Worm (Caenorhabditis elegans) whole organism, young adult: Measurements from ENCODE around the gene F52H2.5.

ENCODE experiments used
- B0019.2 ChIP-seq: fragments of 200-800 bp; sonication (Bioruptor generic); conservative IDR thresholded peaks from 2 replicates; pipeline ENCODE4 v1.3.6; 2022; ENCODE audit warnings: missing genetic modification reagents, missing genetic modification characterization, missing compliant biosample characterization
- B0035.1 ChIP-seq: sonication (generic microtip); optimal IDR thresholded peaks from 2 replicates; lab custom pipeline; 2016; ENCODE audit warnings: missing genetic modification characterization, mild to moderate bottlenecking, missing compliant biosample characterization, missing genotype, missing genetic modification reagents
- B0261.1 ChIP-seq: sonication (generic microtip); optimal IDR thresholded peaks from 2 replicates; lab custom pipeline; 2016; ENCODE audit warnings: mild to moderate bottlenecking, missing genetic modification characterization, moderate library complexity, missing compliant biosample characterization
- F22D6.2 ChIP-seq: sonication (generic microtip); optimal IDR thresholded peaks from 2 replicates; lab custom pipeline; 2016; ENCODE audit warnings: mild to moderate bottlenecking, missing genetic modification characterization, missing compliant biosample characterization
- F33H1.4 ChIP-seq: fragments of 200-800 bp; sonication (Bioruptor generic); IDR thresholded peaks from 2 replicates; pipeline ENCODE4 v1.3.6; 2022; ENCODE audit warnings: missing genetic modification reagents, missing genetic modification characterization, missing compliant biosample characterization
- F49E8.2 ChIP-seq: sonication (generic microtip); optimal IDR thresholded peaks from 3 replicates; lab custom pipeline; 2017; ENCODE audit warnings: missing genetic modification characterization, mild to moderate bottlenecking, missing compliant biosample characterization, antibody characterized with exemption, moderate library complexity; ENCODE audit not compliant: insufficient read depth
- F57A8.1 ChIP-seq: fragments of 200-800 bp; sonication (Bioruptor generic); optimal IDR thresholded peaks from 2 replicates; lab custom pipeline; 2018; ENCODE audit warnings: mild to moderate bottlenecking, missing genetic modification characterization, moderate library complexity, missing compliant biosample characterization
- T07F8.4 ChIP-seq: sonication (generic microtip); optimal IDR thresholded peaks from 2 replicates; lab custom pipeline; 2016; ENCODE audit warnings: mild to moderate bottlenecking, missing genetic modification characterization, moderate library complexity, missing compliant biosample characterization
- T26A5.8 ChIP-seq: sonication (generic microtip); optimal IDR thresholded peaks from 2 replicates; lab custom pipeline; 2016; ENCODE audit warnings: missing genetic modification characterization, missing compliant biosample characterization
- Y53F4B.3 ChIP-seq: fragments of 200-800 bp; sonication (Bioruptor generic); IDR thresholded peaks from 2 replicates; pipeline ENCODE4 v1.3.6; 2022; ENCODE audit warnings: missing genetic modification reagents, missing genetic modification characterization, missing compliant biosample characterization
- Y95B8A.8 ChIP-seq: fragments of 200-800 bp; sonication (Bioruptor generic); IDR thresholded peaks from 2 replicates; pipeline ENCODE4 v1.3.6; 2022; ENCODE audit warnings: missing genetic modification reagents, missing genetic modification characterization, missing compliant biosample characterization
- ama-1 ChIP-seq, 3 experiments: fragments of 150-350 bp in 1 of 3; sonication (generic microtip) in 2 of 3; optimal IDR thresholded peaks; 2 replicates each; lab custom pipeline; 2014 to 2018; ENCODE audit warnings: missing biosample characterization in 2 of 3, missing genetic modification characterization in 2 of 3, missing genetic modification reagents in 2 of 3
- aptf-3 ChIP-seq: fragments of 200-800 bp; sonication (Bioruptor generic); IDR thresholded peaks from 2 replicates; pipeline ENCODE4 v1.3.6; 2022; ENCODE audit warnings: missing genetic modification characterization, missing compliant biosample characterization
- attf-3 ChIP-seq: fragments of 200-800 bp; sonication (Bioruptor generic); conservative IDR thresholded peaks from 2 replicates; pipeline ENCODE4 v1.3.6; 2022; ENCODE audit warnings: missing genetic modification reagents, missing genetic modification characterization, missing compliant biosample characterization
- bed-2 ChIP-seq: fragments of 200-800 bp; sonication (Bioruptor generic); IDR thresholded peaks from 2 replicates; pipeline ENCODE4 v1.3.6; 2022; ENCODE audit warnings: missing genetic modification reagents, missing genetic modification characterization, missing compliant biosample characterization
- cebp-1 ChIP-seq, 2 experiments: fragments of 200-800 bp in 1 of 2; sonication (Bioruptor generic) in 1 of 2; sonication (generic microtip) in 1 of 2; IDR thresholded peaks in 1 of 2; optimal IDR thresholded peaks in 1 of 2; 2 replicates each; pipeline versions ENCODE4 v1.3.6 to Lab custom; 2017 to 2022; ENCODE audit warnings: missing compliant biosample characterization in 2 of 2, missing genetic modification characterization in 2 of 2, mild to moderate bottlenecking in 1 of 2, missing genetic modification reagents in 1 of 2, moderate library complexity in 1 of 2
- ceh-100 ChIP-seq: fragments of 200-800 bp; sonication (Bioruptor generic); IDR thresholded peaks from 2 replicates; pipeline ENCODE4 v1.3.6; 2022; ENCODE audit warnings: missing genetic modification reagents, missing genetic modification characterization, missing compliant biosample characterization
- ceh-40 ChIP-seq: fragments of 200-800 bp; sonication (Bioruptor generic); IDR thresholded peaks from 2 replicates; pipeline ENCODE4 v1.3.6; 2022; ENCODE audit warnings: missing genetic modification characterization, missing compliant biosample characterization
- dpff-1 ChIP-seq: sonication (generic microtip); optimal IDR thresholded peaks from 2 replicates; lab custom pipeline; 2017; ENCODE audit warnings: mild to moderate bottlenecking, missing genetic modification characterization, missing compliant biosample characterization
- dpl-1 ChIP-seq: fragments of 150-350 bp; optimal IDR thresholded peaks from 2 replicates; lab custom pipeline; 2014; ENCODE audit warnings: missing biosample characterization, missing genetic modification reagents, missing genetic modification characterization
- egl-18 ChIP-seq: fragments of 200-800 bp; sonication (Bioruptor generic); IDR thresholded peaks from 2 replicates; pipeline ENCODE4 v1.3.6; 2022; ENCODE audit warnings: missing genetic modification reagents, missing genetic modification characterization, missing compliant biosample characterization
- egrh-3 ChIP-seq: fragments of 200-800 bp; sonication (Bioruptor generic); IDR thresholded peaks from 2 replicates; pipeline ENCODE4 v1.3.6; 2022; ENCODE audit warnings: missing genetic modification reagents, missing genetic modification characterization, missing compliant biosample characterization
- ets-4 ChIP-seq: fragments of 200-800 bp; sonication (Bioruptor generic); optimal IDR thresholded peaks from 2 replicates; lab custom pipeline; 2018; ENCODE audit warnings: mild to moderate bottlenecking, missing genetic modification characterization, missing compliant biosample characterization
- him-1 ChIP-seq: sonication (generic microtip); optimal IDR thresholded peaks from 2 replicates; lab custom pipeline; 2016; ENCODE audit warnings: missing genotype, missing genetic modification reagents, missing genetic modification characterization, missing compliant biosample characterization
- hmg-1.2 ChIP-seq: fragments of 200-800 bp; sonication (Bioruptor generic); IDR thresholded peaks from 2 replicates; pipeline ENCODE4 v1.3.6; 2022; ENCODE audit warnings: missing genetic modification reagents, missing genetic modification characterization, missing compliant biosample characterization
- lin-26 ChIP-seq: fragments of 200-800 bp; sonication (Bioruptor generic); IDR thresholded peaks from 2 replicates; pipeline ENCODE4 v1.3.6; 2022; ENCODE audit warnings: missing genetic modification reagents, missing genetic modification characterization, missing compliant biosample characterization
- lin-40 ChIP-seq: sonication (generic microtip); optimal IDR thresholded peaks from 2 replicates; lab custom pipeline; 2016; ENCODE audit warnings: missing genetic modification characterization, mild to moderate bottlenecking, missing compliant biosample characterization, missing genotype, missing genetic modification reagents
- lin-54 ChIP-seq: fragments of 200-800 bp; sonication (Bioruptor generic); optimal IDR thresholded peaks from 2 replicates; lab custom pipeline; 2018; ENCODE audit warnings: mild to moderate bottlenecking, missing genetic modification characterization, missing compliant biosample characterization
- madf-3 ChIP-seq: fragments of 200-800 bp; sonication (Bioruptor generic); IDR thresholded peaks from 2 replicates; pipeline ENCODE4 v1.3.6; 2022; ENCODE audit warnings: missing genetic modification reagents, missing genetic modification characterization, missing compliant biosample characterization
- madf-6 ChIP-seq: fragments of 200-800 bp; sonication (Bioruptor generic); IDR thresholded peaks from 2 replicates; pipeline ENCODE4 v1.3.6; 2022; ENCODE audit warnings: missing genetic modification reagents, missing genetic modification characterization, missing compliant biosample characterization
- mxl-1 ChIP-seq: sonication (generic microtip); optimal IDR thresholded peaks from 2 replicates; lab custom pipeline; 2016; ENCODE audit warnings: missing genetic modification characterization, missing compliant biosample characterization
- nfya-1 ChIP-seq: sonication (generic microtip); optimal IDR thresholded peaks from 2 replicates; lab custom pipeline; 2017; ENCODE audit warnings: antibody characterized with exemption, missing compliant biosample characterization, missing genetic modification characterization, borderline replicate concordance; ENCODE audit not compliant: insufficient read depth
- nhr-120 ChIP-seq: fragments of 200-800 bp; sonication (Bioruptor generic); IDR thresholded peaks from 2 replicates; pipeline ENCODE4 v1.3.6; 2022; ENCODE audit warnings: missing genetic modification characterization, missing compliant biosample characterization
- nhr-80 ChIP-seq: sonication (generic microtip); optimal IDR thresholded peaks from 2 replicates; lab custom pipeline; 2016; ENCODE audit warnings: missing genetic modification characterization, missing compliant biosample characterization
- nhr-90 ChIP-seq: sonication (generic microtip); optimal IDR thresholded peaks from 2 replicates; lab custom pipeline; 2016; ENCODE audit warnings: missing genotype, mild to moderate bottlenecking, missing genetic modification characterization, missing compliant biosample characterization
- rcor-1 ChIP-seq: fragments of 200-800 bp; sonication (Bioruptor generic); IDR thresholded peaks from 2 replicates; pipeline ENCODE4 v1.3.6; 2022; ENCODE audit warnings: missing genetic modification reagents, missing genetic modification characterization, missing compliant biosample characterization
- rpc-1 ChIP-seq, 2 experiments: fragments of 150-350 bp in 1 of 2; sonication (generic microtip) in 1 of 2; optimal IDR thresholded peaks; 2 replicates each; lab custom pipeline; 2014 to 2018; ENCODE audit warnings: missing biosample characterization in 1 of 2, missing genetic modification characterization in 1 of 2, missing genetic modification reagents in 1 of 2, missing genotype in 1 of 2
- snpc-1.1 ChIP-seq: sonication (generic microtip); optimal IDR thresholded peaks from 2 replicates; lab custom pipeline; 2017; ENCODE audit warnings: missing genetic modification characterization, mild to moderate bottlenecking, missing compliant biosample characterization, antibody characterized with exemption, moderate library complexity, missing genotype, missing genetic modification reagents; ENCODE audit not compliant: insufficient read depth
- snpc-1.3 ChIP-seq: sonication (generic microtip); optimal IDR thresholded peaks from 2 replicates; lab custom pipeline; 2017; ENCODE audit warnings: missing genetic modification characterization, mild to moderate bottlenecking, missing compliant biosample characterization, antibody characterized with exemption, moderate library complexity, missing genotype, missing genetic modification reagents; ENCODE audit not compliant: insufficient read depth
- sptf-2 ChIP-seq: fragments of 200-800 bp; sonication (Bioruptor generic); optimal IDR thresholded peaks from 2 replicates; lab custom pipeline; 2018; ENCODE audit warnings: mild to moderate bottlenecking, missing genetic modification characterization, missing compliant biosample characterization
- tbp1 ChIP-seq: fragments of 200-800 bp; sonication (Bioruptor generic); optimal IDR thresholded peaks from 2 replicates; lab custom pipeline; 2018; ENCODE audit warnings: mild to moderate bottlenecking, missing genetic modification characterization, missing compliant biosample characterization
- unc-130 ChIP-seq: sonication (generic microtip); optimal IDR thresholded peaks from 2 replicates; lab custom pipeline; 2016; ENCODE audit warnings: missing genetic modification reagents, missing genetic modification characterization, missing compliant biosample characterization
- unc-62 ChIP-seq: fragments of 150-350 bp; optimal IDR thresholded peaks from 2 replicates; lab custom pipeline; 2014; ENCODE audit warnings: missing biosample characterization, missing genetic modification reagents, missing genetic modification characterization
- zfh-2 ChIP-seq: fragments of 200-800 bp; sonication (Bioruptor generic); conservative IDR thresholded peaks from 2 replicates; pipeline ENCODE4 v1.3.6; 2022; ENCODE audit warnings: missing genetic modification reagents, missing genetic modification characterization, missing compliant biosample characterization
- ztf-22 ChIP-seq: fragments of 200-800 bp; sonication (Bioruptor generic); optimal IDR thresholded peaks from 2 replicates; lab custom pipeline; 2018; ENCODE audit warnings: mild to moderate bottlenecking, missing genetic modification characterization, moderate library complexity, missing compliant biosample characterization
- ztf-3 ChIP-seq: fragments of 200-800 bp; sonication (Bioruptor generic); optimal IDR thresholded peaks from 2 replicates; lab custom pipeline; 2018; ENCODE audit warnings: mild to moderate bottlenecking, missing genetic modification characterization, missing compliant biosample characterization

F52H2.5 gene

ce11 chrX:2550665-2551064 is 9.2 kb downstream of the F52H2.5 start:
- no peak for TF ChIP-seq nhr-120 (GFP tag; lab: Robert Waterston, UW)
- no peak for TF ChIP-seq unc-62 (GFP tag; lab: Kevin White, UChicago)
- no peak for TF ChIP-seq cebp-1 (GFP tag; IDR thresholded peaks at IDR 0.05; lab: Robert Waterston, UW)
- no peak for TF ChIP-seq cebp-1 (tag; optimal IDR thresholded peaks at IDR 0.05; lab: Kevin White, UChicago)
- TF ChIP-seq unc-130 (GFP tag; lab: Kevin White, UChicago): no peak
- no peak for TF ChIP-seq F57A8.1 (GFP tag; lab: Kevin White, UChicago)
- no peak for TF ChIP-seq rpc-1 (optimal IDR thresholded peaks at IDR 0.05; lab: Kevin White, UChicago)
- TF ChIP-seq rpc-1 (tag; optimal IDR thresholded peaks at IDR 0.05; lab: Kevin White, UChicago): no peak
- TF ChIP-seq egl-18 (GFP tag; lab: Robert Waterston, UW): no peak
- no peak for TF ChIP-seq ceh-100 (GFP tag; lab: Robert Waterston, UW)
- no peak for TF ChIP-seq B0035.1 (tag; lab: Kevin White, UChicago)
- TF ChIP-seq rcor-1 (GFP tag; lab: Robert Waterston, UW): no peak
- no peak for TF ChIP-seq B0019.2 (GFP tag; lab: Robert Waterston, UW)
- no peak for TF ChIP-seq him-1 (tag; lab: Kevin White, UChicago)
- TF ChIP-seq ceh-40: no peak
- TF ChIP-seq egrh-3 (GFP tag; lab: Robert Waterston, UW): no peak
- no peak for TF ChIP-seq lin-54

ce11 chrX:2549322-2549721 is 10.6 kb downstream of the F52H2.5 start:
- TF ChIP-seq snpc-1.3 (peak; percentile 18), F49E8.2 (peak; percentile 42), F33H1.4 (GFP tag; lab: Robert Waterston, UW) (no peak), dpl-1 (no peak), madf-6 (GFP tag; lab: Robert Waterston, UW) (0 out of 2 replicates have a peak, but pooled peaks have one; percentile 20), snpc-1.1 (peak; percentile 49), lin-26 (GFP tag; lab: Robert Waterston, UW) (peak; percentile 92; the same call in 1 of the 2 replicates), Y53F4B.3 (no peak), nfya-1 (tag; lab: Kevin White, UChicago) (no peak), nhr-80 (tag; lab: Kevin White, UChicago) (peak; percentile 35), attf-3 (GFP tag; lab: Robert Waterston, UW) (no peak), B0261.1 (tag; lab: Kevin White, UChicago) (peak; percentile 86), ama-1 (optimal IDR thresholded peaks at IDR 0.05; lab: Kevin White, UChicago) (no peak), ama-1 (GFP tag; optimal IDR thresholded peaks at IDR 0.05; lab: Kevin White, UChicago) (peak; percentile 13 to 80), bed-2 (no peak), hmg-1.2 (GFP tag; lab: Robert Waterston, UW) (peak; percentile 74), mxl-1 (tag; lab: Kevin White, UChicago) (peak; percentile 63), B0019.2 (GFP tag; lab: Robert Waterston, UW) (0 out of 2 replicates have a peak, but pooled peaks have one; percentile 25), T26A5.8 (tag; lab: Kevin White, UChicago) (no peak), zfh-2 (GFP tag; lab: Robert Waterston, UW) (0 out of 2 replicates have a peak, but pooled peaks have one; percentile 35), aptf-3 (GFP tag; lab: Robert Waterston, UW) (peak; percentile 43; the same call in 1 of the 2 replicates), ztf-3 (GFP tag; lab: Kevin White, UChicago) (no peak), ets-4 (GFP tag; lab: Kevin White, UChicago) (peak; percentile 4), T07F8.4 (tag; lab: Kevin White, UChicago) (peak; percentile 72), Y95B8A.8 (GFP tag; lab: Robert Waterston, UW) (no peak), F22D6.2 (tag; lab: Kevin White, UChicago) (peak; percentile 45), lin-40 (peak; percentile 81), nhr-90 (tag; lab: Kevin White, UChicago) (peak; percentile 79), dpff-1 (tag; lab: Kevin White, UChicago) (no peak), ztf-22 (GFP tag; lab: Kevin White, UChicago) (peak; percentile 42), tbp1 (GFP tag; lab: Kevin White, UChicago) (peak; percentile 94), madf-3 (0 out of 2 replicates have a peak, but pooled peaks have one; percentile 49), sptf-2 (GFP tag; lab: Kevin White, UChicago) (no peak)
